Worm (Caenorhabditis elegans): ENCODE data around the gene ugt-51.

ugt-51 gene

ce11 chrV:5177209-5177608 lies at the start of gene ugt-51:
TSS of gene ugt-51 (minus strand) at chrV:5177309.
- TF ChIP-seq mdl-1 (tag; optimal IDR thresholded peaks at IDR 0.05) (no peak), efl-1 (optimal IDR thresholded peaks at IDR 0.05) (no peak), efl-1 (GFP tag; optimal IDR thresholded peaks at IDR 0.05 in 1 of 2) (peak in 1 of 2 experiments; percentile 49)

ce11 chrV:5225660-5226059 lies 48.6 kb upstream of the ugt-51 start:
- TF ChIP-seq lin-14 (GFP tag; optimal IDR thresholded peaks at IDR 0.05) (peak; percentile 41), hpl-2 (GFP tag; optimal IDR thresholded peaks at IDR 0.05) (no peak), blmp-1 (tag; optimal IDR thresholded peaks at IDR 0.05) (peak; percentile 36), dpl-1 (GFP tag; optimal IDR thresholded peaks at IDR 0.05) (no peak), lin-15B (tag; optimal IDR thresholded peaks at IDR 0.05) (no peak), zag-1 (tag; optimal IDR thresholded peaks at IDR 0.05) (no peak), pqm-1 (tag; optimal IDR thresholded peaks at IDR 0.05) (no peak), aly-2 (tag; optimal IDR thresholded peaks at IDR 0.05) (no peak), ceh-88 (GFP tag; IDR thresholded peaks at IDR 0.05) (no peak), ama-1 (optimal IDR thresholded peaks at IDR 0.05) (no peak), efl-1 (optimal IDR thresholded peaks at IDR 0.05) (no peak), efl-1 (GFP tag; optimal IDR thresholded peaks at IDR 0.05 in 1 of 2) (peak in 1 of 2 experiments; percentile 90), ceh-82 (tag; optimal IDR thresholded peaks at IDR 0.05) (no peak), nhr-85 (tag) (peak; percentile 64), nhr-47 (tag; optimal IDR thresholded peaks at IDR 0.05) (no peak), xbp-1 (tag; optimal IDR thresholded peaks at IDR 0.05) (no peak), ceh-8 (GFP tag; optimal IDR thresholded peaks at IDR 0.05) (no peak)

ce11 chrV:5223044-5223443 lies 45.9 kb upstream of the ugt-51 start, which contains the start of gene Y49G5B.1:
TSS of gene Y49G5B.1 (plus strand) at chrV:5223367.
- TF ChIP-seq dpl-1 (GFP tag; optimal IDR thresholded peaks at IDR 0.05), result no peak
- TF ChIP-seq nhr-90 (tag; optimal IDR thresholded peaks at IDR 0.05; ENCODE audit: poor library complexity), result no peak

- no peak for TF ChIP-seq efl-1 (optimal IDR thresholded peaks at IDR 0.05)
- TF ChIP-seq efl-1 (GFP tag; optimal IDR thresholded peaks at IDR 0.05 in 1 of 2), result peak in 1 of 2 experiments; percentile 16
- peak; percentile 27 for TF ChIP-seq nhr-85 (tag)
- TF ChIP-seq ceh-90 (tag; optimal IDR thresholded peaks at IDR 0.05), result no peak
These were observed 36.6 kb upstream of the ugt-51 start for ce11 chrV:5213674-5214073.

ce11 chrV:5204127-5204526 lies 27.0 kb upstream of the ugt-51 start, which contains the start of gene ttc-37:
TSS of gene ttc-37 (plus strand) at chrV:5204475.
- TF ChIP-seq C16A3.4 (tag; optimal IDR thresholded peaks at IDR 0.05) (peak; percentile 60), skn-1 (tag; optimal IDR thresholded peaks at IDR 0.05) (peak; percentile 60), lin-39 (tag; optimal IDR thresholded peaks at IDR 0.05) (peak; percentile 52), ceh-8 (GFP tag; optimal IDR thresholded peaks at IDR 0.05) (no peak), nhr-90 (tag; optimal IDR thresholded peaks at IDR 0.05; ENCODE audit: poor library complexity) (peak; percentile 46), Y116A8C.19 (tag; optimal IDR thresholded peaks at IDR 0.05; ENCODE audit: borderline replicate concordance) (no peak), nhr-20 (tag; optimal IDR thresholded peaks at IDR 0.05) (peak; percentile 80), unc-98 (GFP tag; IDR thresholded peaks at IDR 0.05) (0 out of 2 replicates have a peak, but pooled peaks have one; percentile 7), elt-3 (tag; optimal IDR thresholded peaks at IDR 0.05) (peak in 2 of 6 experiments; percentile 15 to 55), F16B12.6 (tag; optimal IDR thresholded peaks at IDR 0.05) (peak; percentile 23), dsc-1 (tag; optimal IDR thresholded peaks at IDR 0.05) (peak; percentile 75), sup-37 (GFP tag; optimal IDR thresholded peaks at IDR 0.05) (no peak), blmp-1 (tag; optimal IDR thresholded peaks at IDR 0.05) (peak; percentile 15), nhr-19 (GFP tag; conservative IDR thresholded peaks at IDR 0.05) (peak; percentile 73), efl-1 (optimal IDR thresholded peaks at IDR 0.05) (peak; percentile 98 to 99), efl-1 (GFP tag; optimal IDR thresholded peaks at IDR 0.05 in 1 of 2) (peak; percentile 98 to 100), lin-14 (GFP tag; optimal IDR thresholded peaks at IDR 0.05) (no peak), tbx-2 (tag; optimal IDR thresholded peaks at IDR 0.05) (peak; percentile 61), irx-1 (tag; optimal IDR thresholded peaks at IDR 0.05) (peak; percentile 64), rnt-1 (tag; optimal IDR thresholded peaks at IDR 0.05) (peak; percentile 66), aly-2 (tag; optimal IDR thresholded peaks at IDR 0.05) (peak; percentile 41), isw-1 (GFP tag; IDR thresholded peaks at IDR 0.05) (peak; percentile 13), nhr-12 (tag; optimal IDR thresholded peaks at IDR 0.05) (no peak), swsn-7 (tag; optimal IDR thresholded peaks at IDR 0.05) (peak; percentile 63), egl-27 (tag; optimal IDR thresholded peaks at IDR 0.05) (no peak), aha-1 (tag; optimal IDR thresholded peaks at IDR 0.05) (no peak), fos-1 (tag; optimal IDR thresholded peaks at IDR 0.05) (peak; percentile 33), ceh-82 (tag; optimal IDR thresholded peaks at IDR 0.05) (peak; percentile 31 to 65 (median 51)), ceh-88 (GFP tag; IDR thresholded peaks at IDR 0.05) (no peak), dpl-1 (GFP tag; optimal IDR thresholded peaks at IDR 0.05) (peak; percentile 96 to 98 (median 98)), lin-35 (GFP tag; optimal IDR thresholded peaks at IDR 0.05) (peak; percentile 97 to 99), ces-1 (GFP tag; optimal IDR thresholded peaks at IDR 0.05) (no peak), fkh-8 (tag; optimal IDR thresholded peaks at IDR 0.05) (no peak), C04F5.9 (tag; optimal IDR thresholded peaks at IDR 0.05) (no peak)
